Worm (Caenorhabditis elegans): Measurements from ENCODE around the gene Y42H9AR.5.

ce11 chrIV:8118790-8119189 is 16.5 kb downstream of the Y42H9AR.5 start, which contains the start of gene F42G8.8:
- no peak for TF ChIP-seq tbx-2 (tag; optimal IDR thresholded peaks at IDR 0.05)
- TF ChIP-seq pqm-1 (tag; optimal IDR thresholded peaks at IDR 0.05), result no peak
